Worm (Caenorhabditis elegans): Measurements from ENCODE around the gene C28C12.11.

The C28C12.11 gene

ce11 chrIV:8431567-8432458 is 42.0 kb upstream of the C28C12.11 start:
- TF ChIP-seq tbx-8 (GFP tag; optimal IDR thresholded peaks at IDR 0.05) (no peak), snpc-4 (tag; optimal IDR thresholded peaks at IDR 0.05) (no peak), ces-1 (GFP tag; optimal IDR thresholded peaks at IDR 0.05) (peak; percentile 90), blmp-1 (tag; optimal IDR thresholded peaks at IDR 0.05) (no peak), unc-120 (tag; optimal IDR thresholded peaks at IDR 0.05; ENCODE audit: poor library complexity, severe bottlenecking) (no peak), zip-8 (tag; optimal IDR thresholded peaks at IDR 0.05) (no peak), elt-3 (tag; optimal IDR thresholded peaks at IDR 0.05) (no peak), mab-5 (tag; optimal IDR thresholded peaks at IDR 0.05) (no peak), ceh-39 (tag; optimal IDR thresholded peaks at IDR 0.05) (no peak), sem-2 (GFP tag; optimal IDR thresholded peaks at IDR 0.05) (no peak), ztf-11 (tag; optimal IDR thresholded peaks at IDR 0.05) (no peak), nhr-12 (tag; optimal IDR thresholded peaks at IDR 0.05) (peak; percentile 10), flh-1 (GFP tag; optimal IDR thresholded peaks at IDR 0.05) (no peak), unc-39 (tag; optimal IDR thresholded peaks at IDR 0.05) (no peak), pha-4 (tag; optimal IDR thresholded peaks at IDR 0.05) (peak; percentile 68), unc-62 (GFP tag; optimal IDR thresholded peaks at IDR 0.05) (peak; percentile 55), ham-2 (GFP tag; optimal IDR thresholded peaks at IDR 0.05) (peak; percentile 74), lin-13 (tag; optimal IDR thresholded peaks at IDR 0.05) (peak; percentile 54), nhr-237 (tag; optimal IDR thresholded peaks at IDR 0.05) (peak; percentile 36), ceh-43 (GFP tag; optimal IDR thresholded peaks at IDR 0.05) (no peak), drap-1 (GFP tag; optimal IDR thresholded peaks at IDR 0.05) (no peak), bed-3 (GFP tag; optimal IDR thresholded peaks at IDR 0.05) (no peak), cnd-1 (tag; optimal IDR thresholded peaks at IDR 0.05) (peak; percentile 16), M03D4.4 (tag; optimal IDR thresholded peaks at IDR 0.05) (no peak), lsy-2 (tag; optimal IDR thresholded peaks at IDR 0.05) (peak; percentile 83), nhr-2 (tag; optimal IDR thresholded peaks at IDR 0.05) (peak; percentile 31), sptf-1 (tag; optimal IDR thresholded peaks at IDR 0.05) (no peak), nhr-28 (tag; optimal IDR thresholded peaks at IDR 0.05) (no peak), mep-1 (tag; optimal IDR thresholded peaks at IDR 0.05) (peak; percentile 20), lin-32 (GFP tag; optimal IDR thresholded peaks at IDR 0.05) (no peak), elt-1 (tag; optimal IDR thresholded peaks at IDR 0.05; ENCODE audit: borderline replicate concordance, insufficient read depth) (no peak), ceh-83 (GFP tag; optimal IDR thresholded peaks at IDR 0.05) (no peak), nhr-76 (tag; optimal IDR thresholded peaks at IDR 0.05) (no peak), mls-2 (tag; optimal IDR thresholded peaks at IDR 0.05) (no peak), hlh-1 (tag; optimal IDR thresholded peaks at IDR 0.05) (peak; percentile 52)

- TF ChIP-seq mls-2 (tag; optimal IDR thresholded peaks at IDR 0.05) (peak; percentile 49), lin-32 (GFP tag; optimal IDR thresholded peaks at IDR 0.05) (no peak), ceh-39 (tag; optimal IDR thresholded peaks at IDR 0.05) (peak; percentile 100), unc-62 (GFP tag; optimal IDR thresholded peaks at IDR 0.05) (peak; percentile 89), unc-39 (tag; optimal IDR thresholded peaks at IDR 0.05) (no peak), nhr-2 (tag; optimal IDR thresholded peaks at IDR 0.05) (peak; percentile 64), hlh-1 (tag; optimal IDR thresholded peaks at IDR 0.05) (peak; percentile 97), pha-4 (tag; optimal IDR thresholded peaks at IDR 0.05) (peak; percentile 98), ces-1 (GFP tag; optimal IDR thresholded peaks at IDR 0.05) (peak; percentile 83), bed-3 (GFP tag; optimal IDR thresholded peaks at IDR 0.05) (no peak), ceh-83 (GFP tag; optimal IDR thresholded peaks at IDR 0.05) (peak; percentile 80), unc-120 (tag; optimal IDR thresholded peaks at IDR 0.05; ENCODE audit: poor library complexity, severe bottlenecking) (peak; percentile 51), ham-2 (GFP tag; optimal IDR thresholded peaks at IDR 0.05) (peak; percentile 76), nhr-237 (tag; optimal IDR thresholded peaks at IDR 0.05) (peak; percentile 95), mab-5 (tag; optimal IDR thresholded peaks at IDR 0.05) (peak; percentile 38), nhr-12 (tag; optimal IDR thresholded peaks at IDR 0.05) (peak; percentile 66), ceh-43 (GFP tag; optimal IDR thresholded peaks at IDR 0.05) (peak; percentile 51), drap-1 (GFP tag; optimal IDR thresholded peaks at IDR 0.05) (peak; percentile 64), ztf-11 (tag; optimal IDR thresholded peaks at IDR 0.05) (peak; percentile 81), zip-8 (tag; optimal IDR thresholded peaks at IDR 0.05) (peak; percentile 25), M03D4.4 (tag; optimal IDR thresholded peaks at IDR 0.05) (peak; percentile 35), mep-1 (tag; optimal IDR thresholded peaks at IDR 0.05) (peak; percentile 99), flh-1 (GFP tag; optimal IDR thresholded peaks at IDR 0.05) (no peak), nhr-28 (tag; optimal IDR thresholded peaks at IDR 0.05) (no peak), lin-13 (tag; optimal IDR thresholded peaks at IDR 0.05) (peak; percentile 91), sem-2 (GFP tag; optimal IDR thresholded peaks at IDR 0.05) (peak; percentile 16), elt-3 (tag; optimal IDR thresholded peaks at IDR 0.05) (peak; percentile 46), blmp-1 (tag; optimal IDR thresholded peaks at IDR 0.05) (peak; percentile 23), nhr-76 (tag; optimal IDR thresholded peaks at IDR 0.05) (no peak), tbx-8 (GFP tag; optimal IDR thresholded peaks at IDR 0.05) (no peak), lsy-2 (tag; optimal IDR thresholded peaks at IDR 0.05) (peak; percentile 99), sptf-1 (tag; optimal IDR thresholded peaks at IDR 0.05) (peak; percentile 80), cnd-1 (tag; optimal IDR thresholded peaks at IDR 0.05) (peak; percentile 63)
These were observed 41.1 kb upstream of the C28C12.11 start, which contains the start of the genes T26A8.4 and pdtf-1 for ce11 chrIV:8432709-8433108. Gene T26A8.4, minus strand, starts transcription at chrIV:8432893. Gene pdtf-1, plus strand, starts transcription at chrIV:8433038.

Data from whole organism, mixed stage, embryonic.